Fruit fly (Drosophila melanogaster) whole organism, pupa: ENCODE results near the gene Gr97a.

ENCODE experiments used
- CG10348 ChIP-seq: fragments of 200-800 bp; sonication (Bioruptor generic); IDR thresholded peaks from 2 replicates; pipeline ENCODE4 v1.3.6; 2022; ENCODE audit warnings: missing biosample characterization, missing genetic modification characterization
- CG12605 ChIP-seq: fragments of 200-800 bp; sonication (Bioruptor generic); IDR thresholded peaks from 2 replicates; pipeline ENCODE4 v1.3.6; 2022; ENCODE audit warnings: missing biosample characterization, missing genetic modification characterization
- CG13204 ChIP-seq: fragments of 200-800 bp; sonication (Bioruptor generic); optimal IDR thresholded peaks from 2 replicates; lab custom pipeline; 2018; ENCODE audit warnings: missing biosample characterization, mild to moderate bottlenecking, missing genetic modification characterization, moderate library complexity
- CG14655 ChIP-seq: fragments of 200-800 bp; sonication (Bioruptor generic); optimal IDR thresholded peaks from 3 replicates; lab custom pipeline; 2017; ENCODE audit warnings: mild to moderate bottlenecking, missing biosample characterization, missing genetic modification reagents, missing genetic modification characterization
- CG15710 ChIP-seq: fragments of 200-800 bp; sonication (Bioruptor generic); optimal IDR thresholded peaks from 2 replicates; lab custom pipeline; 2018; ENCODE audit warnings: missing biosample characterization, mild to moderate bottlenecking, missing genetic modification characterization, moderate library complexity
- CG17806 ChIP-seq: fragments of 200-800 bp; sonication (Bioruptor generic); optimal IDR thresholded peaks from 2 replicates; lab custom pipeline; 2018; ENCODE audit warnings: missing biosample characterization, mild to moderate bottlenecking, missing genetic modification characterization, moderate library complexity
- CG32121 ChIP-seq: fragments of 200-800 bp; sonication (Bioruptor generic); IDR thresholded peaks from 2 replicates; pipeline ENCODE4 v1.3.6; 2022; ENCODE audit warnings: missing biosample characterization, missing genetic modification characterization
- CG34367 ChIP-seq: fragments of 200-800 bp; sonication (Bioruptor generic); optimal IDR thresholded peaks from 2 replicates; lab custom pipeline; 2018; ENCODE audit warnings: missing biosample characterization, mild to moderate bottlenecking, missing genetic modification characterization
- CG4496 ChIP-seq: fragments of 200-800 bp; sonication (Bioruptor generic); IDR thresholded peaks from 3 replicates; pipeline ENCODE4 v1.3.6; 2022; ENCODE audit warnings: missing biosample characterization, missing genetic modification characterization
- CG8159 ChIP-seq: fragments of 200-800 bp; sonication (Bioruptor generic); optimal IDR thresholded peaks from 3 replicates; lab custom pipeline; 2018; ENCODE audit warnings: missing biosample characterization, mild to moderate bottlenecking, missing genetic modification characterization, moderate library complexity
- CG8301 ChIP-seq: fragments of 200-800 bp; sonication (Bioruptor generic); optimal IDR thresholded peaks from 2 replicates; lab custom pipeline; 2018; ENCODE audit warnings: missing biosample characterization, mild to moderate bottlenecking, missing genetic modification characterization
- CG9948 ChIP-seq: fragments of 200-800 bp; sonication (Bioruptor generic); optimal IDR thresholded peaks from 2 replicates; lab custom pipeline; 2018; ENCODE audit warnings: missing biosample characterization, mild to moderate bottlenecking, missing genetic modification characterization, moderate library complexity
- D1 ChIP-seq: fragments of 200-800 bp; sonication (Bioruptor generic); optimal IDR thresholded peaks from 2 replicates; lab custom pipeline; 2018; ENCODE audit warnings: missing biosample characterization, mild to moderate bottlenecking, missing genetic modification characterization, moderate library complexity
- EcR ChIP-seq: fragments of 200-800 bp; sonication (Bioruptor generic); optimal IDR thresholded peaks from 3 replicates; lab custom pipeline; 2019; ENCODE audit warnings: missing biosample characterization, missing genetic modification characterization, mild to moderate bottlenecking, moderate library complexity, missing genetic modification reagents
- Ets98B ChIP-seq: fragments of 200-800 bp; sonication (Bioruptor generic); IDR thresholded peaks from 2 replicates; pipeline ENCODE4 v1.3.6; 2022; ENCODE audit warnings: missing biosample characterization, missing genetic modification characterization
- Pif1A ChIP-seq: fragments of 200-800 bp; sonication (Bioruptor generic); optimal IDR thresholded peaks from 3 replicates; lab custom pipeline; 2016; ENCODE audit warnings: missing biosample characterization, missing genetic modification characterization
- Pif1B ChIP-seq: fragments of 200-800 bp; sonication (Bioruptor generic); optimal IDR thresholded peaks from 3 replicates; lab custom pipeline; 2016; ENCODE audit warnings: missing biosample characterization, missing genetic modification characterization
- Snoo ChIP-seq: fragments of 200-800 bp; sonication (Bioruptor generic); optimal IDR thresholded peaks from 3 replicates; lab custom pipeline; 2017; ENCODE audit warnings: missing biosample characterization, mild to moderate bottlenecking, missing genetic modification characterization, inconsistent platforms
- fd96Ca ChIP-seq: fragments of 200-800 bp; sonication (Bioruptor generic); IDR thresholded peaks from 3 replicates; pipeline ENCODE4 v1.3.6; 2022; ENCODE audit warnings: missing biosample characterization, missing genetic modification characterization
- gl ChIP-seq: fragments of 200-800 bp; sonication (Bioruptor generic); optimal IDR thresholded peaks from 2 replicates; lab custom pipeline; 2018; ENCODE audit warnings: missing biosample characterization, mild to moderate bottlenecking, missing genetic modification characterization
- rn ChIP-seq: fragments of 200-800 bp; sonication (Bioruptor generic); IDR thresholded peaks from 2 replicates; pipeline ENCODE4 v1.3.6; 2022; ENCODE audit warnings: missing biosample characterization, missing genetic modification characterization

The Gr97a gene

dm6 chr3R:26928424-26928823 is 37.9 kb downstream of the Gr97a start:
- peak; percentile 80 for TF ChIP-seq rn
- TF ChIP-seq CG14655 (GFP tag; lab: Kevin White, UChicago), result peak; percentile 90
- peak; percentile 83 for TF ChIP-seq CG9948 (tag; lab: Kevin White, UChicago)
- peak; percentile 92 for TF ChIP-seq CG32121 (GFP tag; lab: Robert Waterston, UW)
- no peak for TF ChIP-seq EcR
- peak; percentile 67 for TF ChIP-seq CG10348 (GFP tag; lab: Robert Waterston, UW)
- peak; percentile 92 for TF ChIP-seq CG12605 (GFP tag; lab: Robert Waterston, UW)
- peak; percentile 79 for TF ChIP-seq CG13204 (GFP tag; lab: Kevin White, UChicago)
- TF ChIP-seq D1 (tag; lab: Kevin White, UChicago), result peak; percentile 12
- peak; percentile 78 for TF ChIP-seq CG17806
- peak; percentile 84 for TF ChIP-seq CG8301 (tag; lab: Kevin White, UChicago)
- peak; percentile 86 for TF ChIP-seq CG8159 (tag; lab: Kevin White, UChicago)
- TF ChIP-seq Pif1A (GFP tag; lab: Kevin White, UChicago), result peak; percentile 86
- TF ChIP-seq fd96Ca (GFP tag; lab: Robert Waterston, UW), result peak; percentile 85
- TF ChIP-seq CG34367 (tag; lab: Kevin White, UChicago), result peak; percentile 86
- peak; percentile 90 for TF ChIP-seq CG15710 (tag; lab: Kevin White, UChicago)
- peak; percentile 89 for TF ChIP-seq Snoo
- TF ChIP-seq CG4496 (GFP tag; lab: Robert Waterston, UW), result peak; percentile 95
- peak; percentile 95 for TF ChIP-seq Pif1B
- TF ChIP-seq Ets98B (GFP tag; lab: Robert Waterston, UW), result peak; percentile 88
- peak; percentile 76 for TF ChIP-seq gl (tag; lab: Kevin White, UChicago)

dm6 chr3R:26926477-26926876 is 39.8 kb downstream of the Gr97a start:
- TF ChIP-seq CG8301 (tag; lab: Kevin White, UChicago) (no peak), CG9948 (tag; lab: Kevin White, UChicago) (no peak), Ets98B (GFP tag; lab: Robert Waterston, UW) (no peak), D1 (tag; lab: Kevin White, UChicago) (no peak), CG15710 (tag; lab: Kevin White, UChicago) (no peak), Pif1A (GFP tag; lab: Kevin White, UChicago) (no peak), Snoo (no peak)
- TF ChIP-seq, all 21 proteins: peak for 0

- peak; percentile 11 for TF ChIP-seq Pif1A (GFP tag; lab: Kevin White, UChicago)
- peak; percentile 30 for TF ChIP-seq CG14655 (GFP tag; lab: Kevin White, UChicago)
- TF ChIP-seq CG13204 (GFP tag; lab: Kevin White, UChicago), result no peak
- peak; percentile 18 for TF ChIP-seq Snoo
Measured at dm6 chr3R:26923830-26924333, 42.4 kb downstream of the Gr97a start.

- no peak for TF ChIP-seq CG9948 (tag; lab: Kevin White, UChicago)
- TF ChIP-seq CG14655 (GFP tag; lab: Kevin White, UChicago), result no peak
- TF ChIP-seq CG15710 (tag; lab: Kevin White, UChicago), result no peak
- TF ChIP-seq CG8301 (tag; lab: Kevin White, UChicago), result no peak
- TF ChIP-seq CG17806, result no peak
- TF ChIP-seq Snoo, result no peak
- no peak for TF ChIP-seq CG32121 (GFP tag; lab: Robert Waterston, UW)
- no peak for TF ChIP-seq CG12605 (GFP tag; lab: Robert Waterston, UW)
- no peak for TF ChIP-seq gl (tag; lab: Kevin White, UChicago)
- TF ChIP-seq CG10348 (GFP tag; lab: Robert Waterston, UW), result no peak
- TF ChIP-seq D1 (tag; lab: Kevin White, UChicago), result no peak
- TF ChIP-seq CG4496 (GFP tag; lab: Robert Waterston, UW), result no peak
- TF ChIP-seq Ets98B (GFP tag; lab: Robert Waterston, UW), result no peak
- no peak for TF ChIP-seq EcR
- TF ChIP-seq fd96Ca (GFP tag; lab: Robert Waterston, UW), result no peak
Measured at dm6 chr3R:26918857-26919256, 47.4 kb downstream of the Gr97a start.

- no peak for TF ChIP-seq CG10348 (GFP tag; lab: Robert Waterston, UW)
- peak; percentile 78 for TF ChIP-seq CG4496 (GFP tag; lab: Robert Waterston, UW)
- peak; percentile 73 for TF ChIP-seq CG12605 (GFP tag; lab: Robert Waterston, UW)
- peak; percentile 61 for TF ChIP-seq D1 (tag; lab: Kevin White, UChicago)
- peak; percentile 57 for TF ChIP-seq CG13204 (GFP tag; lab: Kevin White, UChicago)
- no peak for TF ChIP-seq EcR
- no peak for TF ChIP-seq CG14655 (GFP tag; lab: Kevin White, UChicago)
- TF ChIP-seq Pif1A (GFP tag; lab: Kevin White, UChicago), result no peak
- no peak for TF ChIP-seq rn
- no peak for TF ChIP-seq CG15710 (tag; lab: Kevin White, UChicago)
- TF ChIP-seq CG17806, result peak; percentile 52
- TF ChIP-seq fd96Ca (GFP tag; lab: Robert Waterston, UW), result no peak
- peak; percentile 16 for TF ChIP-seq Snoo
- TF ChIP-seq Pif1B, result peak; percentile 23
- peak; percentile 36 for TF ChIP-seq CG9948 (tag; lab: Kevin White, UChicago)
- TF ChIP-seq CG8159 (tag; lab: Kevin White, UChicago), result peak; percentile 31
- TF ChIP-seq gl (tag; lab: Kevin White, UChicago), result peak; percentile 9
- TF ChIP-seq CG8301 (tag; lab: Kevin White, UChicago), result peak; percentile 58
- peak; percentile 86 for TF ChIP-seq Ets98B (GFP tag; lab: Robert Waterston, UW)
- no peak for TF ChIP-seq CG34367 (tag; lab: Kevin White, UChicago)
- TF ChIP-seq CG32121 (GFP tag; lab: Robert Waterston, UW), result peak; percentile 59; the same call in 1 of the 2 replicates
Measured at dm6 chr3R:26915463-26915925, 50.8 kb downstream of the Gr97a start, which contains the start of gene CG46339. Gene CG46339 (plus strand): TSS chr3R:26915761.
